Fruit fly (Drosophila melanogaster): ENCODE measurements around the gene CG7377.
"Not testable (repeated sequence)": the region's sequence is repeated elsewhere in the genome, so short reads cannot be mapped to it uniquely, and the experiment has no call there.

CG7377 gene

dm6 chr3L:11561946-11562760 lies 27.3 kb upstream of the CG7377 start, which contains the start of the genes CG7394 and Mob2:
Gene CG7394, plus strand, starts transcription at chr3L:11561996.
Gene Mob2, minus strand, starts transcription at chr3L:11562233.
- peak; percentile 81 for TF ChIP-seq Snoo (tag; optimal IDR thresholded peaks at IDR 0.05)
- peak; percentile 88 for TF ChIP-seq Pif1A (GFP tag; optimal IDR thresholded peaks at IDR 0.05)
- no peak for TF ChIP-seq CG13204 (GFP tag; optimal IDR thresholded peaks at IDR 0.05)
- peak; percentile 17 for TF ChIP-seq EcR (GFP tag; optimal IDR thresholded peaks at IDR 0.05)
- peak; percentile 81 for TF ChIP-seq CG15710 (tag; optimal IDR thresholded peaks at IDR 0.05)
- TF ChIP-seq rn (GFP tag; IDR thresholded peaks at IDR 0.05), result peak; percentile 71
- TF ChIP-seq CG10348 (GFP tag; IDR thresholded peaks at IDR 0.05), result peak; percentile 50; the same call in 1 of the 2 replicates
- TF ChIP-seq CG12605 (GFP tag; IDR thresholded peaks at IDR 0.05), result peak; percentile 81
- peak; percentile 90 for TF ChIP-seq fd96Ca (GFP tag; IDR thresholded peaks at IDR 0.05)
- peak; percentile 80 for TF ChIP-seq CG8301 (tag; optimal IDR thresholded peaks at IDR 0.05)
- peak; percentile 75 for TF ChIP-seq CG9948 (tag; optimal IDR thresholded peaks at IDR 0.05)
- TF ChIP-seq CG34367 (tag; optimal IDR thresholded peaks at IDR 0.05), result peak; percentile 80
- TF ChIP-seq D1 (tag; optimal IDR thresholded peaks at IDR 0.05), result peak; percentile 85
- peak; percentile 86; the same call in 1 of the 2 replicates for TF ChIP-seq CG32121 (GFP tag; IDR thresholded peaks at IDR 0.05)
- TF ChIP-seq CG17806 (tag; optimal IDR thresholded peaks at IDR 0.05), result peak; percentile 87
- TF ChIP-seq Ets98B (GFP tag; IDR thresholded peaks at IDR 0.05), result peak; percentile 87
- TF ChIP-seq CG8159 (tag; optimal IDR thresholded peaks at IDR 0.05), result peak; percentile 81
- peak; percentile 87 for TF ChIP-seq Pif1B (GFP tag; optimal IDR thresholded peaks at IDR 0.05)
- peak; percentile 13 for TF ChIP-seq gl (tag; optimal IDR thresholded peaks at IDR 0.05)
- TF ChIP-seq CG14655 (GFP tag; optimal IDR thresholded peaks at IDR 0.05), result peak; percentile 84
- peak; percentile 87 for TF ChIP-seq CG4496 (GFP tag; IDR thresholded peaks at IDR 0.05)

- TF ChIP-seq CG15710 (tag; optimal IDR thresholded peaks at IDR 0.05), result no peak
Measured at dm6 chr3L:11563972-11564533, 25.4 kb upstream of the CG7377 start, which contains the start of the genes CG46412 and CG33267. Gene CG46412, minus strand, starts transcription at chr3L:11564072. Gene CG33267, plus strand, starts transcription at chr3L:11564483.

- TF ChIP-seq Pif1A (GFP tag; optimal IDR thresholded peaks at IDR 0.05) (no peak), CG32121 (GFP tag; IDR thresholded peaks at IDR 0.05) (no peak), CG8159 (tag; optimal IDR thresholded peaks at IDR 0.05) (no peak), Pif1B (GFP tag; optimal IDR thresholded peaks at IDR 0.05) (no peak), Ets98B (GFP tag; IDR thresholded peaks at IDR 0.05) (no peak), CG34367 (tag; optimal IDR thresholded peaks at IDR 0.05) (no peak), rn (GFP tag; IDR thresholded peaks at IDR 0.05) (no peak), CG12605 (GFP tag; IDR thresholded peaks at IDR 0.05) (no peak), CG10348 (GFP tag; IDR thresholded peaks at IDR 0.05) (no peak), D1 (tag; optimal IDR thresholded peaks at IDR 0.05) (no peak), CG13204 (GFP tag; optimal IDR thresholded peaks at IDR 0.05) (no peak), CG15710 (tag; optimal IDR thresholded peaks at IDR 0.05) (no peak), CG17806 (tag; optimal IDR thresholded peaks at IDR 0.05) (no peak), EcR (GFP tag; optimal IDR thresholded peaks at IDR 0.05) (no peak), CG8301 (tag; optimal IDR thresholded peaks at IDR 0.05) (no peak), fd96Ca (GFP tag; IDR thresholded peaks at IDR 0.05) (no peak), Snoo (tag; optimal IDR thresholded peaks at IDR 0.05) (no peak), gl (tag; optimal IDR thresholded peaks at IDR 0.05) (no peak), CG4496 (GFP tag; IDR thresholded peaks at IDR 0.05) (no peak), CG9948 (tag; optimal IDR thresholded peaks at IDR 0.05) (no peak)
Measured at dm6 chr3L:11574563-11574962, 14.9 kb upstream of the CG7377 start, which contains the start of gene CG33490. Gene CG33490, minus strand, starts transcription at chr3L:11574663.

- not testable (repeated sequence) for TF ChIP-seq CG14655 (GFP tag; optimal IDR thresholded peaks at IDR 0.05); CG8159 (tag; optimal IDR thresholded peaks at IDR 0.05); fd96Ca (GFP tag; IDR thresholded peaks at IDR 0.05)
Measured at dm6 chr3L:11576944-11577343, 12.6 kb upstream of the CG7377 start, which contains the start of gene CG33489. Gene CG33489, minus strand, starts transcription at chr3L:11577044.

dm6 chr3L:11577395-11577794 lies 12.1 kb upstream of the CG7377 start, which contains the start of gene CG33271:
Gene CG33271, minus strand, starts transcription at chr3L:11577495.
- TF ChIP-seq fd96Ca (GFP tag; IDR thresholded peaks at IDR 0.05), result no peak
- TF ChIP-seq CG8159 (tag; optimal IDR thresholded peaks at IDR 0.05), result no peak
- no peak for TF ChIP-seq Pif1B (GFP tag; optimal IDR thresholded peaks at IDR 0.05)
- TF ChIP-seq Snoo (tag; optimal IDR thresholded peaks at IDR 0.05), result no peak

- no peak for TF ChIP-seq CG14655 (GFP tag; optimal IDR thresholded peaks at IDR 0.05)
Measured at dm6 chr3L:11578211-11578673, 11.3 kb upstream of the CG7377 start, which contains the start of gene CG33270. Gene CG33270, minus strand, starts transcription at chr3L:11578623.

All from whole organism, pupa.